Fruit fly (Drosophila melanogaster): Measurements from ENCODE around the gene CG32277.

- no peak for TF ChIP-seq CG12605 (GFP tag; IDR thresholded peaks at IDR 0.05)
- no peak for TF ChIP-seq CG10348 (GFP tag; IDR thresholded peaks at IDR 0.05)
- no peak for TF ChIP-seq CG15710 (tag; optimal IDR thresholded peaks at IDR 0.05)
- TF ChIP-seq Ets98B (GFP tag; IDR thresholded peaks at IDR 0.05), result 0 out of 2 replicates have a peak, but pooled peaks have one; percentile 19
- 0 out of 3 replicates have a peak, but pooled peaks have one; percentile 58 for TF ChIP-seq CG4496 (GFP tag; IDR thresholded peaks at IDR 0.05)
- TF ChIP-seq CG9948 (tag; optimal IDR thresholded peaks at IDR 0.05), result no peak
- TF ChIP-seq CG8159 (tag; optimal IDR thresholded peaks at IDR 0.05), result no peak
- TF ChIP-seq CG32121 (GFP tag; IDR thresholded peaks at IDR 0.05), result 0 out of 2 replicates have a peak, but pooled peaks have one; percentile 37
- TF ChIP-seq D1 (tag; optimal IDR thresholded peaks at IDR 0.05), result no peak
- TF ChIP-seq CG14655 (GFP tag; optimal IDR thresholded peaks at IDR 0.05), result no peak
- no peak for TF ChIP-seq Snoo (tag; optimal IDR thresholded peaks at IDR 0.05)
- TF ChIP-seq CG17806 (tag; optimal IDR thresholded peaks at IDR 0.05), result no peak
These were observed 40.3 kb downstream of the CG32277 start, which contains the start of gene CG32280 for dm6 chr3L:3164951-3165350.

Data from whole organism, pupa.